Fruit fly (Drosophila melanogaster) S2 (cell line): Measurements from ENCODE around the gene CG3702.

Source experiments
- CG8478 ChIP-seq: fragments of >200 bp; optimal IDR thresholded peaks from 2 replicates; lab custom pipeline; 2018
- CTCF ChIP-seq, 2 experiments: fragments of >200 bp; optimal IDR thresholded peaks; 2 replicates each; lab custom pipeline; 2018

DNA sequence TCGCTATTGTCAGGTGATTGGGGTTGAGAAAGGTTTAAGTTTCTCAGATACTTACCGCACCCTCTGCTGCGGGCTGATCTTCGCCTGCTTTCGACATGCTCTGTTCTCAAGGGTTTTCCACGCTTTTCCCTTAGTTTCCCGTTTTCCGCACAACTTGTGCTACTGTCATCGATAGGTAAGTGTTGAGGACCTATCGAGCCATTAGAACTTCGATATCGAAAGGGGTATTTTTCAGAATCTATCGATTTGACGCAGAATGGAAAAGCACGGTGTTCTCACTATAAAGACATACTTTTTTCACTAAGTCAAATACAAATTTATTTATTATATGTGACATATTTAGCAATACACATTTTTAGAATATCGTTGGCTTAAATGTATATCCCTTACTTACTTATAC, at the start of gene CG3702:
- TF ChIP-seq CG8478 (no peak), CTCF (optimal IDR thresholded peaks at IDR 0.05; lab: Kevin White, UChicago) (peak in 1 of 2 experiments; percentile 2)
